Fruit fly (Drosophila melanogaster): ENCODE results near the gene CG7342.

DNA sequence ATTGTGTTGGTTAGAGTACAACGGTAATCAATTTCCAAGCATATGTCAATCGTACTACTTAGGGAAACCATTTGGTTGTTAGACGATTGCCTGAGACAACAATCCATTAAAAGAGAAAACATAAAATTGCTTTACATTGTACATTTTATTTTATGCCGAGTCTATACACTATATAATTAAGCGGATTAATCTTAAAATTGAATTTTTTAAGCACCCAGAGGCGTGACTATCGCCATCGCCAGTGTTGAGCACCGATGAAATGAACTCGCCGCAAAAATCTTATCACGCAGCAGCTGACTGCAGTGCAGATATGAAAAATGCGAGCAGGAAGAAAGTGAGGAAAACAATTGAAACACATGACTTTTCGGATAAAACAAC lies 39.7 kb downstream of the CG7342 start:
- TF ChIP-seq Eip75B (GFP tag; optimal IDR thresholded peaks at IDR 0.05), result no peak
- TF ChIP-seq CG4318 (GFP tag; optimal IDR thresholded peaks at IDR 0.05), result no peak
- TF ChIP-seq fkh (GFP tag; optimal IDR thresholded peaks at IDR 0.05), result no peak
- no peak for TF ChIP-seq dac (GFP tag; optimal IDR thresholded peaks at IDR 0.05)
- no peak for TF ChIP-seq dsx (GFP tag; optimal IDR thresholded peaks at IDR 0.05; ENCODE audit: poor library complexity, severe bottlenecking)
- no peak for TF ChIP-seq CG32006 (GFP tag; optimal IDR thresholded peaks at IDR 0.05)
- no peak for TF ChIP-seq CG16779 (tag; optimal IDR thresholded peaks at IDR 0.05)
- TF ChIP-seq vri (GFP tag; optimal IDR thresholded peaks at IDR 0.05), result no peak
- TF ChIP-seq CG11902 (GFP tag; optimal IDR thresholded peaks at IDR 0.05), result no peak
- TF ChIP-seq Hr4 (GFP tag; optimal IDR thresholded peaks at IDR 0.05), result no peak
- no peak for TF ChIP-seq achi (GFP tag; optimal IDR thresholded peaks at IDR 0.05)

All from whole organism, prepupa.